Worm (Caenorhabditis elegans) whole organism, early embryonic: ENCODE measurements around the gene ZK470.14.

Experiments
- ama-1 ChIP-seq: fragments of 150-350 bp; optimal IDR thresholded peaks from 2 replicates; lab custom pipeline; 2014
- ceh-36 ChIP-seq: sonication (generic microtip); optimal IDR thresholded peaks from 2 replicates; lab custom pipeline; 2016; ENCODE audit warnings: missing genetic modification characterization, inconsistent platforms, missing compliant biosample characterization
- flt-1 ChIP-seq: fragments of 200-800 bp; sonication (Bioruptor generic); IDR thresholded peaks from 2 replicates; pipeline ENCODE4 v1.3.6; 2022; ENCODE audit warnings: missing genetic modification characterization, missing compliant biosample characterization
- hmg-4 ChIP-seq: fragments of 200-800 bp; sonication (Bioruptor generic); optimal IDR thresholded peaks from 2 replicates; lab custom pipeline; 2018; ENCODE audit warnings: mild to moderate bottlenecking, missing genetic modification characterization, missing compliant biosample characterization

- TF ChIP-seq flt-1 (GFP tag; lab: Robert Waterston, UW) = no peak
- TF ChIP-seq hmg-4 (GFP tag; lab: Kevin White, UChicago) = no peak
- TF ChIP-seq ama-1 (lab: Kevin White, UChicago) = no peak
- TF ChIP-seq ceh-36 (tag; lab: Kevin White, UChicago) = no peak
These were observed 18.7 kb upstream of the ZK470.14 start for ce11 chrX:4148449-4149031.
